Fruit fly (Drosophila melanogaster) whole organism, embryonic: ENCODE results near the gene mrva.

Experiments
- Bdp1 ChIP-seq: fragments of 200-800 bp; sonication (Bioruptor generic); optimal IDR thresholded peaks from 3 replicates; lab custom pipeline; 2016; ENCODE audit warnings: missing biosample characterization, missing genetic modification characterization
- Bteb2 ChIP-seq: fragments of 200-800 bp; sonication (Bioruptor generic); optimal IDR thresholded peaks from 2 replicates; lab custom pipeline; 2016; ENCODE audit warnings: missing biosample characterization, missing genetic modification characterization
- C15 ChIP-seq: fragments of 200-800 bp; sonication (Bioruptor generic); IDR thresholded peaks from 3 replicates; pipeline ENCODE4 v1.3.6; 2022; ENCODE audit warnings: missing biosample characterization, missing genetic modification characterization
- CG10209 ChIP-seq: fragments of 200-800 bp; sonication (Bioruptor generic); optimal IDR thresholded peaks from 3 replicates; lab custom pipeline; 2017; ENCODE audit warnings: missing biosample characterization, mild to moderate bottlenecking, missing genetic modification characterization, missing genetic modification reagents
- CG10366 ChIP-seq: fragments of 200-800 bp; sonication (Bioruptor generic); IDR thresholded peaks from 2 replicates; pipeline ENCODE4 v1.3.6; 2022; ENCODE audit warnings: missing biosample characterization, missing genetic modification characterization
- CG10543 ChIP-seq: fragments of 200-800 bp; sonication (Bioruptor generic); optimal IDR thresholded peaks from 3 replicates; lab custom pipeline; 2017; ENCODE audit warnings: missing biosample characterization, mild to moderate bottlenecking, missing genetic modification characterization, moderate library complexity
- CG12744 ChIP-seq: fragments of 200-800 bp; sonication (Bioruptor generic); optimal IDR thresholded peaks from 2 replicates; lab custom pipeline; 2016; ENCODE audit warnings: missing biosample characterization, missing genetic modification characterization
- CG13123 ChIP-seq: fragments of 200-800 bp; sonication (Bioruptor generic); optimal IDR thresholded peaks from 2 replicates; lab custom pipeline; 2016; ENCODE audit warnings: missing biosample characterization, missing genetic modification characterization
- CG16813 ChIP-seq: fragments of 200-800 bp; sonication (Bioruptor generic); IDR thresholded peaks from 3 replicates; pipeline ENCODE4 v1.3.6; 2022; ENCODE audit warnings: missing biosample characterization, missing genetic modification characterization; ENCODE audit not compliant: partially characterized antibody
- CG17328 ChIP-seq: fragments of 200-800 bp; sonication (Bioruptor generic); IDR thresholded peaks from 2 replicates; pipeline ENCODE4 v1.3.6; 2022; ENCODE audit warnings: missing biosample characterization, missing genetic modification characterization
- CG17612 ChIP-seq: fragments of 200-800 bp; sonication (Bioruptor generic); IDR thresholded peaks from 2 replicates; pipeline ENCODE4 v1.3.6; 2022; ENCODE audit warnings: missing biosample characterization, missing genetic modification characterization
- CG18476 ChIP-seq: fragments of 200-800 bp; sonication (Bioruptor generic); optimal IDR thresholded peaks from 2 replicates; lab custom pipeline; 2016; ENCODE audit warnings: missing biosample characterization, mild to moderate bottlenecking, missing genetic modification characterization
- CG2116 ChIP-seq: fragments of 200-800 bp; sonication (Bioruptor generic); optimal IDR thresholded peaks from 3 replicates; lab custom pipeline; 2018; ENCODE audit warnings: missing biosample characterization, mild to moderate bottlenecking, missing genetic modification characterization
- CG31441 ChIP-seq: fragments of 200-800 bp; sonication (Bioruptor generic); IDR thresholded peaks from 2 replicates; pipeline ENCODE4 v1.3.6; 2022; ENCODE audit warnings: missing biosample characterization, missing genetic modification characterization
- CG34224 ChIP-seq: fragments of 200-800 bp; sonication (Bioruptor generic); IDR thresholded peaks from 3 replicates; pipeline ENCODE4 v1.3.6; 2022; ENCODE audit warnings: missing biosample characterization, missing genetic modification characterization; ENCODE audit not compliant: partially characterized antibody
- CG3726 ChIP-seq: fragments of 200-800 bp; sonication (Bioruptor generic); IDR thresholded peaks from 3 replicates; pipeline ENCODE4, ENCODE4 v1.3.6; 2022; ENCODE audit warnings: missing biosample characterization, missing genetic modification characterization
- CG7556 ChIP-seq: fragments of 200-800 bp; sonication (Bioruptor generic); optimal IDR thresholded peaks from 2 replicates; lab custom pipeline; 2017; ENCODE audit warnings: missing biosample characterization, mild to moderate bottlenecking, missing genetic modification characterization
- CG7839 ChIP-seq: fragments of 200-800 bp; sonication (Bioruptor generic); optimal IDR thresholded peaks from 3 replicates; lab custom pipeline; 2018; ENCODE audit warnings: missing biosample characterization, mild to moderate bottlenecking, missing genetic modification characterization, moderate library complexity
- Dip2 ChIP-seq: fragments of 200-800 bp; sonication (Bioruptor generic); IDR thresholded peaks from 2 replicates; pipeline ENCODE4 v1.3.6; 2022; ENCODE audit warnings: missing biosample characterization, missing genetic modification characterization
- Dref ChIP-seq: fragments of 200-800 bp; sonication (Bioruptor generic); IDR thresholded peaks from 2 replicates; pipeline ENCODE4 v1.3.6; 2022; ENCODE audit warnings: missing biosample characterization, missing genetic modification characterization
- Ets65A ChIP-seq: fragments of 200-800 bp; sonication (Bioruptor generic); peaks from one replicate; lab custom pipeline; 2016; ENCODE audit warnings: missing biosample characterization, missing genetic modification characterization
- Gsc ChIP-seq: fragments of 200-800 bp; sonication (Bioruptor generic); IDR thresholded peaks from 2 replicates; pipeline ENCODE4 v1.3.6; 2022; ENCODE audit warnings: missing biosample characterization, missing genetic modification characterization
- Med ChIP-seq: fragments of 200-800 bp; sonication (Bioruptor generic); peaks from one replicate; lab custom pipeline; 2016; ENCODE audit warnings: missing biosample characterization, missing genetic modification characterization, mild to moderate bottlenecking, inconsistent platforms, moderate library complexity
- NC2α ChIP-seq: fragments of 200-800 bp; sonication (Bioruptor generic); optimal IDR thresholded peaks from 2 replicates; lab custom pipeline; 2016; ENCODE audit warnings: missing biosample characterization, missing genetic modification characterization
- Opbp ChIP-seq: fragments of 200-800 bp; sonication (Bioruptor generic); IDR thresholded peaks from 3 replicates; pipeline ENCODE4 v1.3.6; 2022; ENCODE audit warnings: missing biosample characterization, missing genetic modification characterization; ENCODE audit not compliant: partially characterized antibody
- ac ChIP-seq: fragments of 200-800 bp; sonication (Bioruptor generic); optimal IDR thresholded peaks from 3 replicates; lab custom pipeline; 2017; ENCODE audit warnings: missing biosample characterization, mild to moderate bottlenecking, missing genetic modification characterization
- chif ChIP-seq, 2 experiments: fragments of 200-800 bp; sonication (Bioruptor generic); optimal IDR thresholded peaks; 3 replicates each; lab custom pipeline; 2016; ENCODE audit warnings: missing biosample characterization in 2 of 2, missing genetic modification characterization in 2 of 2
- da ChIP-seq: fragments of 200-800 bp; sonication (Bioruptor generic); optimal IDR thresholded peaks from 2 replicates; lab custom pipeline; 2016; ENCODE audit warnings: missing biosample characterization, missing genetic modification characterization
- danr ChIP-seq: fragments of 200-800 bp; sonication (Bioruptor generic); IDR thresholded peaks from 2 replicates; pipeline ENCODE4 v1.3.6; 2022; ENCODE audit warnings: missing biosample characterization, missing genetic modification characterization
- emc ChIP-seq: fragments of 200-800 bp; sonication (Bioruptor generic); optimal IDR thresholded peaks from 2 replicates; lab custom pipeline; 2016; ENCODE audit warnings: missing biosample characterization, missing genetic modification characterization
- eyg ChIP-seq: fragments of 200-800 bp; sonication (Bioruptor generic); optimal IDR thresholded peaks from 3 replicates; lab custom pipeline; 2016; ENCODE audit warnings: missing biosample characterization, missing genetic modification characterization
- ftz-f1 ChIP-seq: fragments of 200-800 bp; sonication (Bioruptor generic); optimal IDR thresholded peaks from 2 replicates; lab custom pipeline; 2016; ENCODE audit warnings: missing biosample characterization, missing genetic modification characterization
- fu2 ChIP-seq: fragments of 200-800 bp; sonication (Bioruptor generic); optimal IDR thresholded peaks from 2 replicates; lab custom pipeline; 2016; ENCODE audit warnings: missing biosample characterization, missing genetic modification characterization
- gcm ChIP-seq: fragments of 200-800 bp; sonication (Bioruptor generic); optimal IDR thresholded peaks from 2 replicates; lab custom pipeline; 2019; ENCODE audit warnings: missing biosample characterization, mild to moderate bottlenecking, missing genetic modification characterization, moderate library complexity
- grau ChIP-seq: fragments of 200-800 bp; optimal IDR thresholded peaks from 3 replicates; lab custom pipeline; 2019; ENCODE audit warnings: missing biosample characterization, mild to moderate bottlenecking, missing genetic modification characterization, moderate library complexity
- hb ChIP-seq: fragments of 200-800 bp; sonication (Bioruptor generic); IDR thresholded peaks from 3 replicates; pipeline ENCODE4 v1.3.6; 2022; ENCODE audit warnings: missing biosample characterization, missing genetic modification characterization; ENCODE audit not compliant: partially characterized antibody
- insv ChIP-seq, 2 experiments: fragments of 200-800 bp; sonication (Bioruptor generic); optimal IDR thresholded peaks; 3 replicates each; lab custom pipeline; 2016 to 2018; ENCODE audit warnings: missing biosample characterization in 2 of 2, missing genetic modification characterization in 2 of 2
- otp ChIP-seq: fragments of 200-800 bp; sonication (Bioruptor generic); IDR thresholded peaks from 3 replicates; pipeline ENCODE4, ENCODE4 v1.3.6; 2022; ENCODE audit warnings: missing biosample characterization, missing genetic modification characterization
- pho ChIP-seq: fragments of 200-800 bp; sonication (Bioruptor generic); optimal IDR thresholded peaks from 2 replicates; lab custom pipeline; 2016; ENCODE audit warnings: missing biosample characterization, missing genetic modification characterization
- phol ChIP-seq: fragments of 200-800 bp; sonication (Bioruptor generic); optimal IDR thresholded peaks from 3 replicates; lab custom pipeline; 2018; ENCODE audit warnings: missing biosample characterization, mild to moderate bottlenecking, missing genetic modification characterization, moderate library complexity
- pum ChIP-seq: fragments of 200-800 bp; sonication (Bioruptor generic); optimal IDR thresholded peaks from 2 replicates; lab custom pipeline; 2016; ENCODE audit warnings: missing biosample characterization, missing genetic modification characterization
- sc ChIP-seq, 3 experiments: fragments of >200 bp in 2 of 3; fragments of 200-800 bp in 1 of 3; sonication (Bioruptor generic) in 1 of 3; optimal IDR thresholded peaks; 2 replicates in 2 of 3; 3 replicates in 1 of 3; lab custom pipeline; 2017; ENCODE audit warnings: mild to moderate bottlenecking in 1 of 3, missing biosample characterization in 1 of 3, missing genetic modification characterization in 1 of 3, missing genetic modification reagents in 1 of 3
- tap ChIP-seq: fragments of 200-800 bp; optimal IDR thresholded peaks from 3 replicates; lab custom pipeline; 2019; ENCODE audit warnings: missing biosample characterization, mild to moderate bottlenecking, missing genetic modification characterization, moderate library complexity
- ttk ChIP-seq: fragments of 200-800 bp; sonication (Bioruptor generic); IDR thresholded peaks from 2 replicates; pipeline ENCODE4 v2.1.2; 2022; ENCODE audit warnings: missing biosample characterization, missing genetic modification characterization
- tx ChIP-seq: fragments of 200-800 bp; sonication (Bioruptor generic); optimal IDR thresholded peaks from 2 replicates; lab custom pipeline; 2016; ENCODE audit warnings: missing biosample characterization, missing genetic modification characterization
- vvl ChIP-seq: fragments of 200-800 bp; sonication (Bioruptor generic); IDR thresholded peaks from 2 replicates; pipeline ENCODE4 v1.3.6; 2022; ENCODE audit warnings: missing biosample characterization, missing genetic modification characterization

The mrva gene

dm6 chr3L:7334990-7335389, 6.3 kb upstream of the mrva start, which contains the start of the genes wrm1 and wrm2 (continued):
- TF ChIP-seq otp (GFP tag; lab: Robert Waterston, UW) (no peak), phol (tag; lab: Kevin White, UChicago) (peak; percentile 6), CG34224 (GFP tag; lab: Robert Waterston, UW) (peak; percentile 46; the same call in 1 of the 3 replicates), C15 (GFP tag; lab: Robert Waterston, UW) (no peak)

dm6 chr3L:7326676-7327075, 2.0 kb downstream of the mrva start:
- TF ChIP-seq emc (GFP tag; lab: Kevin White, UChicago) (no peak), gcm (GFP tag; lab: Kevin White, UChicago) (peak; percentile 83), Med (GFP tag; lab: Kevin White, UChicago) (peak; percentile 15)
- TF ChIP-seq, all 482 proteins: peak for 2

- TF ChIP-seq eyg (GFP tag; lab: Kevin White, UChicago): no peak
- TF ChIP-seq CG17328: peak; percentile 63
- TF ChIP-seq CG3726: no peak
- peak; percentile 60; the same call in 1 of the 2 replicates for TF ChIP-seq ttk (GFP tag; lab: Robert Waterston, UW)
- TF ChIP-seq Bdp1 (GFP tag; lab: Kevin White, UChicago): peak; percentile 37
- TF ChIP-seq ftz-f1: no peak
- TF ChIP-seq CG10366: peak; percentile 80
- no peak; the same call in 2 of the 3 replicates for TF ChIP-seq Opbp (GFP tag; lab: Robert Waterston, UW)
- TF ChIP-seq vvl (GFP tag; lab: Robert Waterston, UW): peak; percentile 82
- peak; percentile 69 for TF ChIP-seq CG2116 (GFP tag; lab: Kevin White, UChicago)
- TF ChIP-seq danr (GFP tag; lab: Robert Waterston, UW): peak; percentile 65; the same call in 1 of the 2 replicates
- peak; percentile 95 for TF ChIP-seq Ets65A
- TF ChIP-seq CG18476: peak; percentile 100
- TF ChIP-seq fu2 (GFP tag; lab: Kevin White, UChicago): no peak
- no peak for TF ChIP-seq ac
- TF ChIP-seq CG7556 (GFP tag; lab: Kevin White, UChicago): peak; percentile 56
- TF ChIP-seq CG10209 (GFP tag; lab: Kevin White, UChicago): peak; percentile 63
- peak; percentile 41; the same call in 1 of the 2 replicates for TF ChIP-seq Gsc (GFP tag; lab: Robert Waterston, UW)
- peak; percentile 34; the same call in 1 of the 3 replicates for TF ChIP-seq CG16813 (GFP tag; lab: Robert Waterston, UW)
- peak; percentile 5 for TF ChIP-seq CG10543 (GFP tag; lab: Kevin White, UChicago)
- peak; percentile 44 for TF ChIP-seq pho (GFP tag; lab: Kevin White, UChicago)
- peak; percentile 4 to 53 for TF ChIP-seq chif (GFP tag; optimal IDR thresholded peaks at IDR 0.05; lab: Kevin White, UChicago)
- peak; percentile 39 for TF ChIP-seq tap (tag; lab: Kevin White, UChicago)
- peak; percentile 2 for TF ChIP-seq NC2α (GFP tag; lab: Kevin White, UChicago)
- no peak for TF ChIP-seq hb (GFP tag; lab: Robert Waterston, UW)
- peak; percentile 76 for TF ChIP-seq grau (tag; lab: Kevin White, UChicago)
- no peak for TF ChIP-seq Dip2 (GFP tag; lab: Robert Waterston, UW)
- peak; percentile 52 for TF ChIP-seq CG13123 (GFP tag; lab: Kevin White, UChicago)
- TF ChIP-seq CG17612 (GFP tag; lab: Robert Waterston, UW): peak; percentile 26; the same call in 1 of the 2 replicates
- TF ChIP-seq insv (GFP tag; optimal IDR thresholded peaks at IDR 0.05; lab: Kevin White, UChicago): no peak
- TF ChIP-seq pum (GFP tag; lab: Kevin White, UChicago): peak; percentile 52
- peak; percentile 37 for TF ChIP-seq Bteb2 (GFP tag; lab: Kevin White, UChicago)
- peak; percentile 32; the same call in 1 of the 2 replicates for TF ChIP-seq Dref
- peak; percentile 72 for TF ChIP-seq CG7839 (tag; lab: Kevin White, UChicago)
- no peak for TF ChIP-seq sc (optimal IDR thresholded peaks at IDR 0.05; lab: Kevin White, UChicago)
- TF ChIP-seq sc (GFP tag; optimal IDR thresholded peaks at IDR 0.05; lab: Kevin White, UChicago): peak; percentile 48
- peak; percentile 20 for TF ChIP-seq da (GFP tag; lab: Kevin White, UChicago)
- TF ChIP-seq tx (GFP tag; lab: Kevin White, UChicago): peak; percentile 48
- TF ChIP-seq CG12744: no peak
- peak; percentile 73 for TF ChIP-seq CG31441
These were observed 5.3 kb downstream of the mrva start, which contains the start of the genes RhoGEF4 and Rint1 for dm6 chr3L:7323348-7323747. Gene RhoGEF4, minus strand, starts transcription at chr3L:7323411. Gene Rint1, plus strand, starts transcription at chr3L:7323619.
